Worm (Caenorhabditis elegans): ENCODE data around the gene lin-52.

lin-52 gene

ce11 chrIII:9858061-9858460 is 33.5 kb upstream of the lin-52 start:
- TF ChIP-seq zag-1 (tag; optimal IDR thresholded peaks at IDR 0.05) (no peak), hpl-2 (GFP tag; optimal IDR thresholded peaks at IDR 0.05) (no peak), efl-1 (optimal IDR thresholded peaks at IDR 0.05) (no peak), efl-1 (GFP tag; optimal IDR thresholded peaks at IDR 0.05 in 1 of 2) (peak in 1 of 2 experiments; percentile 92), ama-1 (optimal IDR thresholded peaks at IDR 0.05) (no peak), nhr-71 (tag; optimal IDR thresholded peaks at IDR 0.05) (peak; percentile 14), nhr-20 (tag; optimal IDR thresholded peaks at IDR 0.05) (no peak), elt-2 (tag; optimal IDR thresholded peaks at IDR 0.05) (peak; percentile 46), nhr-11 (tag; optimal IDR thresholded peaks at IDR 0.05) (no peak), fkh-8 (tag; optimal IDR thresholded peaks at IDR 0.05) (no peak), dsc-1 (tag; optimal IDR thresholded peaks at IDR 0.05) (no peak), tlp-1 (tag; optimal IDR thresholded peaks at IDR 0.05) (no peak), mdl-1 (tag; optimal IDR thresholded peaks at IDR 0.05) (no peak), lir-3 (tag; optimal IDR thresholded peaks at IDR 0.05; ENCODE audit: poor library complexity) (no peak), elt-3 (tag; optimal IDR thresholded peaks at IDR 0.05) (peak in 1 of 6 experiments; percentile 0)

DNA sequence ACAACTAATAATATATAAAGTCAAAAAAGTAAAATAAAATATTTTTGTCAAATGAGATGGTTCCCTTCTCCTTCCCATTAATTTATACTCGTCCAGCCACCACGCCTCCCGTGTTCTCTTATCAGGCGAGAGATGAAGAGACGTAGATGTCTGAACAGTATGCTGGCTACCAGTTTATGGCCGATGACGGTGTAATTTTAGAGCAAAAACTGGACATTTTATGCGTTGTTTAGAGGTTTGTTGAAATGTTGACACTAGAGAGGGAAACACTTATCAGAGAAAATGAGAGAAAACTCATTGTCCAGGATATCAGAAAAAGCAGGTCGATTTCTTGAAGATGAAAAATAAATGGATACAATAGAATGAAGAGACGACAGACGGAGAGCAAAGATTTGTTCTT is 32.6 kb upstream of the lin-52 start:
- TF ChIP-seq mef-2 (tag; optimal IDR thresholded peaks at IDR 0.05): no peak
- no peak for TF ChIP-seq unc-86 (tag; optimal IDR thresholded peaks at IDR 0.05)
- peak; percentile 36 for TF ChIP-seq nhr-90 (tag; optimal IDR thresholded peaks at IDR 0.05; ENCODE audit: poor library complexity)
- TF ChIP-seq lin-35 (GFP tag; optimal IDR thresholded peaks at IDR 0.05): no peak
- no peak for TF ChIP-seq nhr-47 (tag; optimal IDR thresholded peaks at IDR 0.05)
- TF ChIP-seq nhr-237 (tag; optimal IDR thresholded peaks at IDR 0.05): no peak
- TF ChIP-seq lsy-2 (tag; optimal IDR thresholded peaks at IDR 0.05): peak in 1 of 2 experiments; percentile 13
- TF ChIP-seq fkh-4 (tag; optimal IDR thresholded peaks at IDR 0.05; ENCODE audit: borderline replicate concordance): no peak
- no peak for TF ChIP-seq nhr-77 (tag; optimal IDR thresholded peaks at IDR 0.05)
- no peak for TF ChIP-seq nhr-20 (tag; optimal IDR thresholded peaks at IDR 0.05)
- no peak for TF ChIP-seq mab-9 (GFP tag; IDR thresholded peaks at IDR 0.05)
- TF ChIP-seq blmp-1 (tag; optimal IDR thresholded peaks at IDR 0.05): peak; percentile 3
- TF ChIP-seq ama-1 (optimal IDR thresholded peaks at IDR 0.05): no peak
- no peak for TF ChIP-seq nhr-12 (tag; optimal IDR thresholded peaks at IDR 0.05)
- no peak for TF ChIP-seq ceh-82 (tag; optimal IDR thresholded peaks at IDR 0.05)
- no peak for TF ChIP-seq nhr-11 (tag; optimal IDR thresholded peaks at IDR 0.05)
- TF ChIP-seq unc-62 (GFP tag; optimal IDR thresholded peaks at IDR 0.05): no peak
- no peak for TF ChIP-seq nhr-84 (tag; optimal IDR thresholded peaks at IDR 0.05)
- TF ChIP-seq unc-30 (tag; optimal IDR thresholded peaks at IDR 0.05): no peak
- no peak for TF ChIP-seq unc-98 (GFP tag; IDR thresholded peaks at IDR 0.05)
- no peak for TF ChIP-seq fos-1 (tag; optimal IDR thresholded peaks at IDR 0.05)
- peak; percentile 45 for TF ChIP-seq nhr-85 (tag)
- TF ChIP-seq hpl-2 (GFP tag; optimal IDR thresholded peaks at IDR 0.05): no peak
- no peak for TF ChIP-seq nhr-19 (GFP tag; conservative IDR thresholded peaks at IDR 0.05)
- no peak for TF ChIP-seq unc-130 (tag; optimal IDR thresholded peaks at IDR 0.05)
- no peak for TF ChIP-seq pax-3 (tag; optimal IDR thresholded peaks at IDR 0.05)
- no peak for TF ChIP-seq pag-3 (tag; optimal IDR thresholded peaks at IDR 0.05; ENCODE audit: borderline replicate concordance, insufficient read depth)
- no peak for TF ChIP-seq ceh-88 (GFP tag; IDR thresholded peaks at IDR 0.05)
- TF ChIP-seq skn-1 (tag; optimal IDR thresholded peaks at IDR 0.05): no peak
- no peak for TF ChIP-seq vab-15 (tag; optimal IDR thresholded peaks at IDR 0.05)
- no peak for TF ChIP-seq nhr-76 (tag; optimal IDR thresholded peaks at IDR 0.05)
- peak; percentile 19 for TF ChIP-seq lin-14 (GFP tag; optimal IDR thresholded peaks at IDR 0.05)
- no peak for TF ChIP-seq aly-2 (tag; optimal IDR thresholded peaks at IDR 0.05)
- TF ChIP-seq efl-1 (optimal IDR thresholded peaks at IDR 0.05): no peak
- TF ChIP-seq efl-1 (GFP tag; optimal IDR thresholded peaks at IDR 0.05 in 1 of 2): peak in 1 of 2 experiments; percentile 15
- TF ChIP-seq nhr-71 (tag; optimal IDR thresholded peaks at IDR 0.05): peak; percentile 16
